Worm (Caenorhabditis elegans): ENCODE results near the gene lin-23.

ce11 chrII:6341076-6341475 lies 30.0 kb upstream of the lin-23 start:
- TF ChIP-seq aly-2 (tag; optimal IDR thresholded peaks at IDR 0.05), result no peak
- TF ChIP-seq nhr-12 (tag; optimal IDR thresholded peaks at IDR 0.05), result no peak
- TF ChIP-seq lsy-2 (tag; optimal IDR thresholded peaks at IDR 0.05), result no peak
- TF ChIP-seq lin-13 (GFP tag; optimal IDR thresholded peaks at IDR 0.05), result no peak
- no peak for TF ChIP-seq unc-62 (GFP tag; optimal IDR thresholded peaks at IDR 0.05)
- no peak for TF ChIP-seq nhr-129 (tag; optimal IDR thresholded peaks at IDR 0.05)
- TF ChIP-seq snpc-4 (tag; optimal IDR thresholded peaks at IDR 0.05), result no peak
- TF ChIP-seq egl-27 (tag; optimal IDR thresholded peaks at IDR 0.05), result no peak
- TF ChIP-seq ama-1 (optimal IDR thresholded peaks at IDR 0.05), result no peak
- TF ChIP-seq zag-1 (tag; optimal IDR thresholded peaks at IDR 0.05), result no peak
- no peak for TF ChIP-seq ztf-4 (tag; optimal IDR thresholded peaks at IDR 0.05)
- no peak for TF ChIP-seq ceh-82 (tag; optimal IDR thresholded peaks at IDR 0.05)
- no peak for TF ChIP-seq unc-39 (tag; optimal IDR thresholded peaks at IDR 0.05)

Measured in whole organism, L2 larva.